Worm (Caenorhabditis elegans) whole organism, mixed stage, embryonic: ENCODE data around the gene ugt-65.
A peak's percentile ranks its signal among the peaks of the same experiment; 100 is the strongest.

ENCODE experiments used
- M03D4.4 ChIP-seq: sonication (generic microtip); optimal IDR thresholded peaks from 2 replicates; lab custom pipeline; 2017; ENCODE audit warnings: mild to moderate bottlenecking, missing genetic modification characterization, missing compliant biosample characterization
- bed-3 ChIP-seq: fragments of 200-800 bp; sonication (Bioruptor generic); optimal IDR thresholded peaks from 3 replicates; lab custom pipeline; 2018; ENCODE audit warnings: mild to moderate bottlenecking, missing genetic modification characterization, moderate library complexity, missing compliant biosample characterization
- blmp-1 ChIP-seq: fragments of 150-350 bp; optimal IDR thresholded peaks from 2 replicates; lab custom pipeline; 2014; ENCODE audit warnings: missing biosample characterization, missing genetic modification characterization
- ceh-83 ChIP-seq: fragments of 200-800 bp; sonication (Bioruptor generic); optimal IDR thresholded peaks from 2 replicates; lab custom pipeline; 2018; ENCODE audit warnings: mild to moderate bottlenecking, missing genetic modification characterization, missing compliant biosample characterization
- ces-1 ChIP-seq: fragments of 150-350 bp; optimal IDR thresholded peaks from 2 replicates; lab custom pipeline; 2014; ENCODE audit warnings: missing biosample characterization, missing genetic modification reagents, missing genetic modification characterization
- cnd-1 ChIP-seq: fragments of 200-800 bp; sonication (Bioruptor generic); optimal IDR thresholded peaks from 2 replicates; lab custom pipeline; 2018; ENCODE audit warnings: mild to moderate bottlenecking, missing genetic modification characterization, missing compliant biosample characterization
- drap-1 ChIP-seq: fragments of 200-800 bp; sonication (Bioruptor generic); optimal IDR thresholded peaks from 3 replicates; lab custom pipeline; 2018; ENCODE audit warnings: mild to moderate bottlenecking, missing genetic modification characterization, missing compliant biosample characterization
- elt-3 ChIP-seq: fragments of 150-350 bp; optimal IDR thresholded peaks from 2 replicates; lab custom pipeline; 2014; ENCODE audit warnings: missing biosample characterization, missing genetic modification characterization
- flh-1 ChIP-seq: fragments of 200-800 bp; sonication (Bioruptor generic); optimal IDR thresholded peaks from 2 replicates; lab custom pipeline; 2018; ENCODE audit warnings: mild to moderate bottlenecking, missing genetic modification characterization, moderate library complexity, missing compliant biosample characterization
- hlh-1 ChIP-seq: fragments of 150-350 bp; optimal IDR thresholded peaks from 2 replicates; lab custom pipeline; 2014; ENCODE audit warnings: missing biosample characterization, missing genetic modification reagents, missing genetic modification characterization
- lin-13 ChIP-seq: fragments of 150-350 bp; optimal IDR thresholded peaks from 2 replicates; lab custom pipeline; 2014; ENCODE audit warnings: missing biosample characterization, missing genetic modification characterization
- lsy-2 ChIP-seq: fragments of 150-350 bp; optimal IDR thresholded peaks from 2 replicates; lab custom pipeline; 2014; ENCODE audit warnings: missing biosample characterization, missing genetic modification characterization
- mab-5 ChIP-seq: fragments of 150-350 bp; optimal IDR thresholded peaks from 2 replicates; lab custom pipeline; 2014; ENCODE audit warnings: missing biosample characterization, missing genetic modification characterization
- mls-2 ChIP-seq: sonication (generic microtip); optimal IDR thresholded peaks from 2 replicates; lab custom pipeline; 2016; ENCODE audit warnings: mild to moderate bottlenecking, missing genetic modification characterization, moderate library complexity, missing compliant biosample characterization
- nhr-12 ChIP-seq: fragments of 150-350 bp; optimal IDR thresholded peaks from 2 replicates; lab custom pipeline; 2014; ENCODE audit warnings: missing biosample characterization, missing genetic modification characterization
- nhr-2 ChIP-seq: fragments of 150-350 bp; optimal IDR thresholded peaks from 2 replicates; lab custom pipeline; 2014; ENCODE audit warnings: missing biosample characterization, missing genetic modification characterization
- nhr-237 ChIP-seq: fragments of 150-350 bp; optimal IDR thresholded peaks from 2 replicates; lab custom pipeline; 2014; ENCODE audit warnings: missing biosample characterization, missing genetic modification characterization
- nhr-28 ChIP-seq: fragments of 150-350 bp; optimal IDR thresholded peaks from 2 replicates; lab custom pipeline; 2014; ENCODE audit warnings: missing biosample characterization, missing genetic modification characterization
- nhr-76 ChIP-seq: sonication (generic microtip); optimal IDR thresholded peaks from 2 replicates; lab custom pipeline; 2017; ENCODE audit warnings: missing biosample characterization, missing genetic modification characterization
- pha-4 ChIP-seq: fragments of 150-350 bp; optimal IDR thresholded peaks from 2 replicates; lab custom pipeline; 2018; ENCODE audit warnings: missing biosample characterization, missing genetic modification reagents, missing genetic modification characterization
- sem-2 ChIP-seq: fragments of 200-800 bp; sonication (Bioruptor generic); optimal IDR thresholded peaks from 2 replicates; lab custom pipeline; 2018; ENCODE audit warnings: mild to moderate bottlenecking, missing genetic modification characterization, missing compliant biosample characterization
- snpc-4 ChIP-seq: fragments of 150-350 bp; optimal IDR thresholded peaks from 2 replicates; lab custom pipeline; 2014; ENCODE audit warnings: missing biosample characterization, missing genetic modification characterization
- sptf-1 ChIP-seq: sonication (generic microtip); optimal IDR thresholded peaks from 2 replicates; lab custom pipeline; 2017; ENCODE audit warnings: mild to moderate bottlenecking, missing genetic modification characterization, moderate library complexity, missing compliant biosample characterization
- tbx-8 ChIP-seq: fragments of 200-800 bp; sonication (Bioruptor generic); optimal IDR thresholded peaks from 2 replicates; lab custom pipeline; 2018; ENCODE audit warnings: mild to moderate bottlenecking, missing genetic modification characterization, moderate library complexity, missing compliant biosample characterization
- unc-120 ChIP-seq: sonication (generic microtip); optimal IDR thresholded peaks from 2 replicates; lab custom pipeline; 2017; ENCODE audit warnings: missing genetic modification characterization, missing compliant biosample characterization; ENCODE audit not compliant: poor library complexity, severe bottlenecking
- zip-8 ChIP-seq: fragments of 150-350 bp; optimal IDR thresholded peaks from 2 replicates; lab custom pipeline; 2014; ENCODE audit warnings: missing biosample characterization, missing genetic modification characterization
- ztf-11 ChIP-seq: fragments of 150-350 bp; optimal IDR thresholded peaks from 2 replicates; lab custom pipeline; 2014; ENCODE audit warnings: missing biosample characterization, missing genetic modification characterization

Gene ugt-65

DNA sequence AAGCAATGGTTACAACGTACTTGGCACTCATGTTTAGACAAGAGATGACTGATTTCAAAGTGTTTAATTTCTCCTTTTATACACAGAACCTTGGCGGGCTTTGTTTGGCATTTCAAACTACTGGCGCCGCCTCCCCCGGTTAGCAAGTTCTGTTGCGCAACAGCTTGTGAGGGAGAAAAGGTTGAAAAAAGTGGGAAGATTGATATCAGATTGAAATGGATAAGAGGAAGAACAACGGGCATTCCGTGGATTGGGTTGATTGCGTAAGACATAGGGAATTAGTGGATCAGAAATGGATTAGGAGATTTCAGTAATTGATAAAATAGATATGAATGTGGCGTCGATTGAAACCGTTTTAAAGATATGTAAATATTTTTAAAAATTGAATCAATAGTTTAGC is 8.0 kb downstream of the ugt-65 start, which contains the start of gene col-130:
Gene col-130 (minus strand): TSS at position 50 of the 400 bp plus-strand sequence.
- peak; percentile 94 for TF ChIP-seq zip-8
- TF ChIP-seq flh-1 (GFP tag; lab: Kevin White, UChicago), result no peak

DNA sequence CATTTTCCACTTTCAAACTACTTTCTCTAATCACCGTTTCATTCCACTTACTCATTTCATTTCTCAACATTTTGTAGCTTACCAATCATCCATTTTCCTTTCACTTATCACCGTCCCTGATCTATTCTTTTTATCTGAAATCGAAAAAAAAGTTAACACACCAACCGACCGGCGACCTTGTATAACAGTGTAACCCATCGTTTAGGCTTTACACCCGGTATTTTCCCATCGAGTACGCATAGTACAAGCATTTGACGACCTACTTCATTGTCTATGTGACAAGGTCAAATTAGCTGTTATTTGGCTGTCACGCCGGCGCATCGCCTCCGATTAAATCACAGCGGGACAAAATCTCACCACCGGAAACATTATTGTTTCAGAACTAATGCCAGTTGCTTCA is 9.0 kb downstream of the ugt-65 start:
- TF ChIP-seq mls-2 (no peak), sem-2 (GFP tag; lab: Kevin White, UChicago) (no peak), unc-120 (tag; lab: Kevin White, UChicago) (no peak), lin-13 (tag; lab: Kevin White, UChicago) (no peak), nhr-2 (no peak), bed-3 (GFP tag; lab: Kevin White, UChicago) (no peak), blmp-1 (tag; lab: Kevin White, UChicago) (no peak), lsy-2 (tag; lab: Kevin White, UChicago) (no peak), nhr-237 (tag; lab: Kevin White, UChicago) (no peak), drap-1 (GFP tag; lab: Kevin White, UChicago) (no peak), snpc-4 (tag; lab: Kevin White, UChicago) (no peak), sptf-1 (tag; lab: Kevin White, UChicago) (no peak), ces-1 (no peak)

DNA sequence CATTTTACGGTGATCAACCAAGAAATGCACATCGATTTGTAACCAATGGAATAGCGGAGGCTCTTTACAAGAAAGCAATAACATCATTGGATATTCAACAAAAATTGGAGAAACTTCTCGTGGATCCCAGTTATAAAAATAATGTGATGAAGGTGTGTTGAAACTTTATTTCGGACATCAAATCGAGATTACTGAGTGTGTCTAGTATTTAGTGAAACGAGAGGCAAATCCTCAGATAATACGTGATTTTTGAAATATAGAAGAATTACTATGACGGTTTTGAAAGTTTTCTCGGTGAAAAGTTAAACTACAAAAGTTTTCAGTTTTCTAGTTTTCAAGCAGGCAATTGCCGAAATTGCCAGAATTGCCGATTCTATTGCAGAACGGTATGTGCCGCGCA is 11.3 kb downstream of the ugt-65 start:
- TF ChIP-seq nhr-76, result no peak

DNA sequence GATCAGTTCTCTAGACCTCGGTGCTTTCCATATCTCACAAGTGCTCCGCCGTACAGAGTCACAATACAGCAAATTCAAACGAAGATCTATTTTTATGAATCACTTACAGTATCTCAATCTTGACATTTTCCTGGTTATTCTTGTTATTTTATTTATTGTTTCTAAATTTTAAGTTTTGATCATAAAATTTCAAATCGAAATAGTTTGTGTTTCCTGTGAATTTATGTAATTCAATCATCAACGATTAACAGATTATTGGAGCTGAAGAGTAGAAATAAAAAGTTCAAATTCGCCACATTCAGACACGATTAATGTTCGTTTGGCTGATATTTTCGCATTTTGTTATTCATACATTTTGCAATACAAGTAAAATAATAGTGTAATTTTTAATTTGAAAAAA is 11.9 kb downstream of the ugt-65 start, which contains the start of gene clec-184:
Gene clec-184 (plus strand): TSS at position 301 of the 400 bp plus-strand sequence.
- TF ChIP-seq tbx-8 (GFP tag; lab: Kevin White, UChicago) (no peak), sptf-1 (tag; lab: Kevin White, UChicago) (no peak), flh-1 (GFP tag; lab: Kevin White, UChicago) (no peak), nhr-28 (tag; lab: Kevin White, UChicago) (no peak), sem-2 (GFP tag; lab: Kevin White, UChicago) (no peak)

DNA sequence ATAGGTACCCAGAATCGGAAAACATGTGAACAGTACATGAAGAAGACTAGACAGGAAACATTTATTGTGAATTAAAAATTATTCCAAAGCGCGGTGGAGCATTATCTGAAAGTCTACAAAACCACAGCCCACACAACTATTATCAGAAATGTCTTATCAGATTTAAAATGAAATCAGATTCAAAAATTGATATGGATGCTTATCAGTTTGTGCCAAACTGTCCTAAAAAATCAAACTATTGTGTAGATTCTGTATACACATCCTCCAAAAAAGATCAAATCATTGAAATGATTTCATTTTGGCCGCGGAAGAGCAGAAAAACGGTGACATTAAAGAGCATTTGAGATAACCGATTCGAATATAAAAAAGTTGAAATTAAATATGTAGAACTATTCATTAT is 15.0 kb downstream of the ugt-65 start, which contains the start of gene irg-4:
Gene irg-4 (plus strand): TSS at position 392 of the 400 bp plus-strand sequence.
- TF ChIP-seq unc-120 (tag; lab: Kevin White, UChicago) (no peak), ztf-11 (tag; lab: Kevin White, UChicago) (no peak), elt-3 (no peak), lsy-2 (tag; lab: Kevin White, UChicago) (no peak), pha-4 (tag; lab: Kevin White, UChicago) (no peak), tbx-8 (GFP tag; lab: Kevin White, UChicago) (no peak), M03D4.4 (tag; lab: Kevin White, UChicago) (no peak), zip-8 (no peak), nhr-76 (no peak), blmp-1 (tag; lab: Kevin White, UChicago) (no peak)

DNA sequence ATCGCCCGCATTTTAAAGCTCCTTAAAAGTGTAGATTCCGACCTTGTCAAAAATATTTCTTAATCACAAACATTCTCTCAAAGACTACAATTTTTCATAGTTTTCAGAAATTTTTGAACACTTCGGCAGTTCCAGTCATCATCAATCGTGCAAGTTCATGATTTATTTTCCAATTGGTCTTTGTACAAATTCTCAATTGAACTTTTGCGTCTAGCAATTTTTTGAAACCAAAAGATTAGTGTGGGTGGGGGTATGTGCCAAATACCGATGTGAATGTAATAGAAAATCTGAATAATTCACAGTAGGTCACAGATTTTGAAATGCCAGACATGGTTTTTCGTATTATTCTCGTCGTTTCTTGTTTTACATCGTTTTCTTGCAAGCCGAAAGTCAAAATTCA is 17.9 kb downstream of the ugt-65 start, which contains the start of gene clec-185:
Gene clec-185 (plus strand): TSS at position 301 of the 400 bp plus-strand sequence.
- TF ChIP-seq nhr-12 (tag; lab: Kevin White, UChicago), result no peak
- TF ChIP-seq nhr-237 (tag; lab: Kevin White, UChicago), result no peak
- no peak for TF ChIP-seq nhr-76

DNA sequence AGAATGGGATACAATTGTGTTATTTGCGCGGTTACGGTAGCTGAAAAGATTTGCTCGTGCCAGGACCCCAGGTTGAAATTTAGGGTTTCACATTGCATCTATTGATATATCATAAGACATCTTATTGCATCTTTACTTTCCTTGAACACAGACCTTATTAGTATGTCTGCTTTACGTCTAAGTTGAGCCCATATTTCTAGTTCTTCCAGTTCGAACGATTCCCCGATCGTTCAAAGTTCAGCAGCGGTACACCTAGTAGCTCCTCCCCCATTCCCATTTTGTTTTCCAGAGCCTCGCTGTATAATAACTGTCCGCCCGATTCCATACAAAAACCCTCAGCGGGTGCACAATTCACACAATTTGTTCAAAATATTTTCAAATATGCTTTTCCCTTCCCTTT is 21.2 kb downstream of the ugt-65 start, which contains the start of gene C25G4.17:
Gene C25G4.17 (plus strand): TSS at position 301 of the 400 bp plus-strand sequence.
- TF ChIP-seq M03D4.4 (tag; lab: Kevin White, UChicago), result no peak
- TF ChIP-seq blmp-1 (tag; lab: Kevin White, UChicago), result no peak
- no peak for TF ChIP-seq mab-5
- no peak for TF ChIP-seq drap-1 (GFP tag; lab: Kevin White, UChicago)
- TF ChIP-seq nhr-12 (tag; lab: Kevin White, UChicago), result no peak
- no peak for TF ChIP-seq lsy-2 (tag; lab: Kevin White, UChicago)
- TF ChIP-seq ces-1, result no peak
- TF ChIP-seq cnd-1 (tag; lab: Kevin White, UChicago), result no peak
- TF ChIP-seq ceh-83 (GFP tag; lab: Kevin White, UChicago), result no peak
- TF ChIP-seq ztf-11 (tag; lab: Kevin White, UChicago), result no peak
- TF ChIP-seq pha-4 (tag; lab: Kevin White, UChicago), result no peak
- no peak for TF ChIP-seq nhr-2
- TF ChIP-seq hlh-1 (tag; lab: Kevin White, UChicago), result no peak
- no peak for TF ChIP-seq sptf-1 (tag; lab: Kevin White, UChicago)
- TF ChIP-seq, all 35 proteins: peak for 0
